Worm (Caenorhabditis elegans): Measurements from ENCODE around the gene F52E1.5.
A peak's percentile ranks its signal among the peaks of the same experiment; 100 is the strongest.

F52E1.5 gene

DNA sequence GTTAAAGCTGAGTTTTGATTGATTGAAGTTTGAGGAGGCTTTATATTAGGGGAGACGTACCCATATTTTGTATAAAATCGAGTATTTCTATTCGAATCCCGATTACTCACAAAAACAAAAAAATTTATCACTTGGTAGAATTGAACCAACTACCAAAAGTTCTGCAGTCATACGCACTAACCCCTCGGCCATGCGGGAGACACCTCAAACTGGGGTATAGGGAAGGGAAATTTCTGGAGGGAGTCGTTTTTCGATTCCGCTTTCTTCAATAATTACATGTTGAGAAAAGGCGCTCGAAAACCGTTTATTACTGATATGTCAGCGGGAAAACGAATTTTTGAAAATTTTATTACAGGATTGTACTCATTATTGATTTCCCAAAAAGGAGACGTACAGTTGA lies 52.0 kb downstream of the F52E1.5 start:
- TF ChIP-seq rnt-1 (tag; optimal IDR thresholded peaks at IDR 0.05) (peak; percentile 35), nhr-19 (GFP tag; conservative IDR thresholded peaks at IDR 0.05) (peak; percentile 37)
